Fruit fly (Drosophila melanogaster): Measurements from ENCODE around the gene SdicA.
A peak's percentile ranks its signal among the peaks of the same experiment; 100 is the strongest.

The SdicA gene

dm6 chrX:20147693-20148174 lies 54.0 kb downstream of the SdicA start, which contains the start of gene aspr (continued):
- no peak for TF ChIP-seq tna (GFP tag; IDR thresholded peaks at IDR 0.05; ENCODE audit: partially characterized antibody)
- TF ChIP-seq CG1233 (GFP tag; optimal IDR thresholded peaks at IDR 0.05) = no peak
- no peak for TF ChIP-seq NK7.1 (GFP tag; optimal IDR thresholded peaks at IDR 0.05)
- no peak for TF ChIP-seq lilli (GFP tag; optimal IDR thresholded peaks at IDR 0.05)
- no peak for TF ChIP-seq CG12104 (GFP tag; optimal IDR thresholded peaks at IDR 0.05)
- TF ChIP-seq CG7963 (GFP tag; IDR thresholded peaks at IDR 0.05; ENCODE audit: partially characterized antibody) = no peak
- TF ChIP-seq CG15514 (GFP tag; optimal IDR thresholded peaks at IDR 0.05) = no peak
- peak; percentile 4 for TF ChIP-seq CG7556 (GFP tag; optimal IDR thresholded peaks at IDR 0.05)
- TF ChIP-seq CG6854 (GFP tag; optimal IDR thresholded peaks at IDR 0.05) = no peak
- no peak for TF ChIP-seq h (optimal IDR thresholded peaks at IDR 0.05)
- no peak for TF ChIP-seq Poxn (GFP tag; IDR thresholded peaks at IDR 0.05)
- no peak for TF ChIP-seq chn (GFP tag; optimal IDR thresholded peaks at IDR 0.05)
- no peak for TF ChIP-seq sim (GFP tag; IDR thresholded peaks at IDR 0.05)
- TF ChIP-seq kni (GFP tag; optimal IDR thresholded peaks at IDR 0.05) = no peak
- TF ChIP-seq CG7839 (tag; optimal IDR thresholded peaks at IDR 0.05) = peak; percentile 19
- no peak for TF ChIP-seq D (optimal IDR thresholded peaks at IDR 0.05)
- TF ChIP-seq D (GFP tag; optimal IDR thresholded peaks at IDR 0.05) = no peak
- TF ChIP-seq Fer2 (tag; optimal IDR thresholded peaks at IDR 0.05) = no peak
- no peak for TF ChIP-seq schlank (tag; optimal IDR thresholded peaks at IDR 0.05)
- no peak for TF ChIP-seq Kr (GFP tag; optimal IDR thresholded peaks at IDR 0.05)
- no peak for TF ChIP-seq CG4617 (GFP tag; optimal IDR thresholded peaks at IDR 0.05; ENCODE audit: borderline replicate concordance)
- TF ChIP-seq Lhr (GFP tag; optimal IDR thresholded peaks at IDR 0.05) = no peak
- TF ChIP-seq CG32532 (GFP tag; IDR thresholded peaks at IDR 0.05) = peak; percentile 50; the same call in 1 of the 2 replicates
- TF ChIP-seq tgo (GFP tag; IDR thresholded peaks at IDR 0.05) = 0 out of 3 replicates have a peak, but pooled peaks have one; percentile 18
- TF ChIP-seq Gug (GFP tag; IDR thresholded peaks at IDR 0.05) = no peak
- TF ChIP-seq ham (GFP tag; IDR thresholded peaks at IDR 0.05) = no peak
- TF ChIP-seq run (tag; optimal IDR thresholded peaks at IDR 0.05) = no peak
- TF ChIP-seq hb (GFP tag; IDR thresholded peaks at IDR 0.05; ENCODE audit: partially characterized antibody) = no peak
- TF ChIP-seq CG11695 (GFP tag; IDR thresholded peaks at IDR 0.05) = peak; percentile 30; the same call in 1 of the 3 replicates
- no peak for TF ChIP-seq sima (GFP tag; optimal IDR thresholded peaks at IDR 0.05)
- TF ChIP-seq B-H1 (GFP tag; IDR thresholded peaks at IDR 0.05) = no peak
- 0 out of 2 replicates have a peak, but pooled peaks have one; percentile 13 for TF ChIP-seq CG9215 (GFP tag; IDR thresholded peaks at IDR 0.05)
- TF ChIP-seq Ptx1 (GFP tag; IDR thresholded peaks at IDR 0.05) = 0 out of 2 replicates have a peak, but pooled peaks have one; percentile 15
- no peak for TF ChIP-seq CG17612 (GFP tag; IDR thresholded peaks at IDR 0.05)
- no peak for TF ChIP-seq CG8359 (GFP tag; optimal IDR thresholded peaks at IDR 0.05; ENCODE audit: borderline replicate concordance)
- no peak for TF ChIP-seq disco-r (GFP tag; optimal IDR thresholded peaks at IDR 0.05)
- peak; percentile 12 for TF ChIP-seq CG3281 (GFP tag; optimal IDR thresholded peaks at IDR 0.05)

Data from whole organism, embryonic.